Worm (Caenorhabditis elegans): ENCODE measurements around the gene mltn-10.

DNA sequence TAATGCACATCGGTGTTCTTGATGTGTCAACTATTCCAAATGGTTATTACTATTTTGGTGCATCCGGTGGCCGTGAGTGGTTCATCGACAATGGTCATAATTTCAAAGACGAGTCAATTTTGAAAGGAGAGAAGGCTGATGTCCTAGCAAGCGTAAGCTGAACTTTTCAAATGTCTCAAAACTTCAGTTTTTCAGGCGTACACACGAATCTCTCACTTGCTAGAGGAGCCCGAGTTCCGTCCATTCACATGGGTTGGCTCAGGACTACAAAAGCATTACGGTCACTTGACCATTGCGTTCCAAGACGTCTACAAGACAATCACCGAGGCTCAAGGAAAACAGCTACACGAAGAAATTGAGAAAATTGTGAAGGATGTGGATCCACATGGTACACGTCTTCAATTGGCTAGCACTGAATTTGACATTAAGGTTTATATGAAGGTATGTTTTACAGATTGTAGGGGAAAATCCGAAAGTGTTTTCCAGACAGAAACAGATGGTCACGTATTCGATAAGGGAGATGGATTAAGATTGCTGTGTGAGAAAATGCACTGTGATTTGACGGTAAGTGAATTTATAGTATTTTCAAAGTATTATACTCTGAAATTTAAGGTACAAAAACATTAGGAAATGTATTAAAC, 13.4 kb upstream of the mltn-10 start:
- TF ChIP-seq ama-1 (optimal IDR thresholded peaks at IDR 0.05) (no peak), scrt-1 (GFP tag; IDR thresholded peaks at IDR 0.05) (no peak), flt-1 (GFP tag; IDR thresholded peaks at IDR 0.05) (no peak), hmg-4 (GFP tag; optimal IDR thresholded peaks at IDR 0.05) (no peak), pes-1 (GFP tag; IDR thresholded peaks at IDR 0.05) (no peak), aly-1 (tag; optimal IDR thresholded peaks at IDR 0.05) (no peak), ets-7 (tag; optimal IDR thresholded peaks at IDR 0.05) (no peak)

Measured in whole organism, early embryonic.